Fruit fly (Drosophila melanogaster): ENCODE results near the gene yellow-h.

Gene yellow-h

DNA sequence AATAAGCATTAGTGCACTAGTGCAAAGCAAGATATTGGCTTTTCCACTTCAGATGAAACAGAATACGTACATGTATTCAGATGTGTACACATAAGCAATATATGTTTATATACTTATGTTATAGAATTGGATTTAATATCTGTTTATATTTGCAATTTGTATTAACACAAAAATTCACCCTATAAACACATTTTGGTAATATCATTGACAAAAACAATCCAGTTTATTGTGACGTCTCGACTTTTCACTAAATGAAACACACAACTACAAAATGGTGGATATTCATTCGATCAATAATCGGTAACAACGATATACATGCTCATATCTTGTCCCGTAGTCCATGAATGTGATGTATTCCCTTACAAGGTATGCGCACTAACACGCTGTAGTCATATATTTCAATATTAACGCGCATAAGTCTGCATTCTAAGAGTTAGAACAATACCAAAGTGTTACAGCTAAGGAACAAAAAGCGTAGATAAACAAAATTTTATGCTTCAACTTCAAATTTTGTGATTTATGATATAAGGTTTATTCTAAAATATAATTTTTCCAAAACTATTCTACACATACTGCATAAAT is 22.0 kb upstream of the yellow-h start, which contains the start of gene CG31998 (continued):
- no peak for TF ChIP-seq HmgD (GFP tag; optimal IDR thresholded peaks at IDR 0.05)
- TF ChIP-seq Six4 (GFP tag; optimal IDR thresholded peaks at IDR 0.05), result no peak
- peak; percentile 70 for TF ChIP-seq onecut (GFP tag; IDR thresholded peaks at IDR 0.05)
- peak; percentile 88 for TF ChIP-seq pzg (GFP tag; optimal IDR thresholded peaks at IDR 0.05)
- TF ChIP-seq Vsx1 (GFP tag; optimal IDR thresholded peaks at IDR 0.05), result no peak
- TF ChIP-seq CG13123 (GFP tag; optimal IDR thresholded peaks at IDR 0.05), result no peak
- TF ChIP-seq CG9215 (GFP tag; IDR thresholded peaks at IDR 0.05), result no peak
- TF ChIP-seq CG8281 (tag; optimal IDR thresholded peaks at IDR 0.05), result no peak
- TF ChIP-seq CG2129 (GFP tag; IDR thresholded peaks at IDR 0.05; ENCODE audit: partially characterized antibody), result no peak
- no peak for TF ChIP-seq CG3065 (GFP tag; optimal IDR thresholded peaks at IDR 0.05)
- no peak for TF ChIP-seq usp (GFP tag; optimal IDR thresholded peaks at IDR 0.05)
- no peak for TF ChIP-seq CG12071 (GFP tag; optimal IDR thresholded peaks at IDR 0.05)
- no peak for TF ChIP-seq Adf1 (GFP tag; IDR thresholded peaks at IDR 0.05)
- no peak for TF ChIP-seq CG6254 (GFP tag; optimal IDR thresholded peaks at IDR 0.05)
- no peak for TF ChIP-seq CG4730 (GFP tag; IDR thresholded peaks at IDR 0.05)
- TF ChIP-seq dati (GFP tag; IDR thresholded peaks at IDR 0.05), result no peak
- TF ChIP-seq CG15514 (GFP tag; optimal IDR thresholded peaks at IDR 0.05), result no peak
- no peak for TF ChIP-seq CG14441 (GFP tag; IDR thresholded peaks at IDR 0.05)
- no peak for TF ChIP-seq wek (GFP tag; optimal IDR thresholded peaks at IDR 0.05)
- no peak for TF ChIP-seq CG4820 (GFP tag; optimal IDR thresholded peaks at IDR 0.05)
- no peak for TF ChIP-seq CG3163 (GFP tag; optimal IDR thresholded peaks at IDR 0.05)
- no peak for TF ChIP-seq jing (GFP tag; optimal IDR thresholded peaks at IDR 0.05)
- no peak for TF ChIP-seq TFAM (GFP tag; optimal IDR thresholded peaks at IDR 0.05)
- no peak for TF ChIP-seq CG3726 (GFP tag; IDR thresholded peaks at IDR 0.05)
- peak; percentile 36 for TF ChIP-seq CG2116 (GFP tag; optimal IDR thresholded peaks at IDR 0.05)
- no peak for TF ChIP-seq sd (tag; optimal IDR thresholded peaks at IDR 0.05)
- no peak for TF ChIP-seq exex (tag; optimal IDR thresholded peaks at IDR 0.05)
- no peak for TF ChIP-seq CG2199 (GFP tag; IDR thresholded peaks at IDR 0.05)
- no peak for TF ChIP-seq CG15696 (tag; optimal IDR thresholded peaks at IDR 0.05)
- TF ChIP-seq CG17612 (GFP tag; IDR thresholded peaks at IDR 0.05), result no peak
- no peak for TF ChIP-seq ttk (GFP tag; IDR thresholded peaks at IDR 0.05)
- TF ChIP-seq CG1603 (tag; optimal IDR thresholded peaks at IDR 0.05), result peak; percentile 100
- no peak for TF ChIP-seq CG11398 (GFP tag; optimal IDR thresholded peaks at IDR 0.05)
- no peak for TF ChIP-seq Ravus (GFP tag; IDR thresholded peaks at IDR 0.05)
- no peak for TF ChIP-seq Stat92E (GFP tag; optimal IDR thresholded peaks at IDR 0.05)
- no peak for TF ChIP-seq odd (GFP tag; optimal IDR thresholded peaks at IDR 0.05)
- TF ChIP-seq CG32532 (GFP tag; IDR thresholded peaks at IDR 0.05), result no peak
- TF ChIP-seq cas (GFP tag; IDR thresholded peaks at IDR 0.05), result no peak
- no peak for TF ChIP-seq Blimp-1 (GFP tag; optimal IDR thresholded peaks at IDR 0.05)
- no peak for TF ChIP-seq CG18619 (GFP tag; optimal IDR thresholded peaks at IDR 0.05)
- no peak for TF ChIP-seq Lpt (GFP tag; optimal IDR thresholded peaks at IDR 0.05)
- TF ChIP-seq tna (GFP tag; IDR thresholded peaks at IDR 0.05; ENCODE audit: partially characterized antibody), result no peak
- TF ChIP-seq CG2202 (tag; optimal IDR thresholded peaks at IDR 0.05), result no peak
- peak; percentile 73 for TF ChIP-seq CG4617 (GFP tag; optimal IDR thresholded peaks at IDR 0.05; ENCODE audit: borderline replicate concordance)
- TF ChIP-seq Rfx (GFP tag; IDR thresholded peaks at IDR 0.05), result no peak
- TF ChIP-seq CrebB (tag; optimal IDR thresholded peaks at IDR 0.05), result no peak
- no peak for TF ChIP-seq CG17359 (tag; optimal IDR thresholded peaks at IDR 0.05)
- no peak for TF ChIP-seq CG31224 (GFP tag; IDR thresholded peaks at IDR 0.05)
- no peak for TF ChIP-seq CG6854 (GFP tag; optimal IDR thresholded peaks at IDR 0.05)
- no peak for TF ChIP-seq CG7786 (GFP tag; optimal IDR thresholded peaks at IDR 0.05)
- TF ChIP-seq Dad (GFP tag; optimal IDR thresholded peaks at IDR 0.05), result no peak

Data from whole organism, embryonic.